Worm (Caenorhabditis elegans) whole organism, young adult: ENCODE results near the gene mdt-10.

Experiments
- B0261.1 ChIP-seq: sonication (generic microtip); optimal IDR thresholded peaks from 2 replicates; lab custom pipeline; 2016; ENCODE audit warnings: mild to moderate bottlenecking, missing genetic modification characterization, moderate library complexity, missing compliant biosample characterization
- B0336.3 ChIP-seq: fragments of 200-800 bp; sonication (Bioruptor generic); IDR thresholded peaks from 2 replicates; pipeline ENCODE4 v1.3.6; 2022; ENCODE audit warnings: missing genetic modification characterization, missing compliant biosample characterization
- C06A6.2 ChIP-seq: fragments of 200-800 bp; sonication (Bioruptor generic); conservative IDR thresholded peaks from 2 replicates; pipeline ENCODE4 v1.3.6; 2022; ENCODE audit warnings: missing genetic modification characterization, missing compliant biosample characterization
- F37B4.10 ChIP-seq: fragments of 200-800 bp; sonication (Bioruptor generic); IDR thresholded peaks from 2 replicates; pipeline ENCODE4 v1.3.6; 2022; ENCODE audit warnings: missing genetic modification characterization, missing compliant biosample characterization
- F39B2.1 ChIP-seq: fragments of 200-800 bp; sonication (Bioruptor generic); IDR thresholded peaks from 2 replicates; pipeline ENCODE4 v1.3.6; 2022; ENCODE audit warnings: missing genetic modification reagents, missing genetic modification characterization, missing compliant biosample characterization
- F49E8.2 ChIP-seq: sonication (generic microtip); optimal IDR thresholded peaks from 3 replicates; lab custom pipeline; 2017; ENCODE audit warnings: missing genetic modification characterization, mild to moderate bottlenecking, missing compliant biosample characterization, antibody characterized with exemption, moderate library complexity; ENCODE audit not compliant: insufficient read depth
- F52B5.7 ChIP-seq: sonication (generic microtip); optimal IDR thresholded peaks from 2 replicates; lab custom pipeline; 2016; ENCODE audit warnings: mild to moderate bottlenecking, missing genetic modification characterization, missing compliant biosample characterization
- K11D2.4 ChIP-seq: fragments of 200-800 bp; sonication (Bioruptor generic); IDR thresholded peaks from 2 replicates; pipeline ENCODE4 v1.3.6; 2022; ENCODE audit warnings: missing genetic modification reagents, missing genetic modification characterization, missing compliant biosample characterization
- K12H6.12 ChIP-seq: fragments of 200-800 bp; sonication (Bioruptor generic); optimal IDR thresholded peaks from 2 replicates; lab custom pipeline; 2018; ENCODE audit warnings: mild to moderate bottlenecking, missing genetic modification characterization, missing compliant biosample characterization
- T07F8.4 ChIP-seq: sonication (generic microtip); optimal IDR thresholded peaks from 2 replicates; lab custom pipeline; 2016; ENCODE audit warnings: mild to moderate bottlenecking, missing genetic modification characterization, moderate library complexity, missing compliant biosample characterization
- T26A5.8 ChIP-seq: sonication (generic microtip); optimal IDR thresholded peaks from 2 replicates; lab custom pipeline; 2016; ENCODE audit warnings: missing genetic modification characterization, missing compliant biosample characterization
- Y53F4B.3 ChIP-seq: fragments of 200-800 bp; sonication (Bioruptor generic); IDR thresholded peaks from 2 replicates; pipeline ENCODE4 v1.3.6; 2022; ENCODE audit warnings: missing genetic modification reagents, missing genetic modification characterization, missing compliant biosample characterization
- akir-1 ChIP-seq: fragments of 200-800 bp; sonication (Bioruptor generic); optimal IDR thresholded peaks from 2 replicates; lab custom pipeline; 2018; ENCODE audit warnings: mild to moderate bottlenecking, missing genetic modification characterization, moderate library complexity, missing compliant biosample characterization
- ama-1 ChIP-seq, 3 experiments: fragments of 150-350 bp in 1 of 3; sonication (generic microtip) in 2 of 3; optimal IDR thresholded peaks; 2 replicates each; lab custom pipeline; 2014 to 2018; ENCODE audit warnings: missing biosample characterization in 2 of 3, missing genetic modification characterization in 2 of 3, missing genetic modification reagents in 2 of 3
- attf-3 ChIP-seq: fragments of 200-800 bp; sonication (Bioruptor generic); conservative IDR thresholded peaks from 2 replicates; pipeline ENCODE4 v1.3.6; 2022; ENCODE audit warnings: missing genetic modification reagents, missing genetic modification characterization, missing compliant biosample characterization
- attf-5 ChIP-seq: fragments of 200-800 bp; sonication (Bioruptor generic); optimal IDR thresholded peaks from 2 replicates; lab custom pipeline; 2018; ENCODE audit warnings: mild to moderate bottlenecking, missing genetic modification characterization, missing compliant biosample characterization
- bed-2 ChIP-seq: fragments of 200-800 bp; sonication (Bioruptor generic); IDR thresholded peaks from 2 replicates; pipeline ENCODE4 v1.3.6; 2022; ENCODE audit warnings: missing genetic modification reagents, missing genetic modification characterization, missing compliant biosample characterization
- ccch-3 ChIP-seq: fragments of 200-800 bp; sonication (Bioruptor generic); optimal IDR thresholded peaks from 2 replicates; lab custom pipeline; 2018; ENCODE audit warnings: mild to moderate bottlenecking, missing genetic modification characterization, missing compliant biosample characterization
- cebp-1 ChIP-seq, 2 experiments: fragments of 200-800 bp in 1 of 2; sonication (Bioruptor generic) in 1 of 2; sonication (generic microtip) in 1 of 2; IDR thresholded peaks in 1 of 2; optimal IDR thresholded peaks in 1 of 2; 2 replicates each; pipeline versions ENCODE4 v1.3.6 to Lab custom; 2017 to 2022; ENCODE audit warnings: missing compliant biosample characterization in 2 of 2, missing genetic modification characterization in 2 of 2, mild to moderate bottlenecking in 1 of 2, missing genetic modification reagents in 1 of 2, moderate library complexity in 1 of 2
- cebp-2 ChIP-seq: fragments of 200-800 bp; sonication (Bioruptor generic); IDR thresholded peaks from 2 replicates; pipeline ENCODE4 v1.3.6; 2022; ENCODE audit warnings: missing genetic modification characterization, missing compliant biosample characterization
- ceh-100 ChIP-seq: fragments of 200-800 bp; sonication (Bioruptor generic); IDR thresholded peaks from 2 replicates; pipeline ENCODE4 v1.3.6; 2022; ENCODE audit warnings: missing genetic modification reagents, missing genetic modification characterization, missing compliant biosample characterization
- ceh-27 ChIP-seq: fragments of 200-800 bp; sonication (Bioruptor generic); optimal IDR thresholded peaks from 2 replicates; lab custom pipeline; 2018; ENCODE audit warnings: mild to moderate bottlenecking, missing genetic modification characterization, moderate library complexity, missing compliant biosample characterization
- ceh-79 ChIP-seq: sonication (generic microtip); optimal IDR thresholded peaks from 2 replicates; lab custom pipeline; 2017; ENCODE audit warnings: mild to moderate bottlenecking, missing genetic modification characterization, missing compliant biosample characterization
- dox-1 ChIP-seq: fragments of 200-800 bp; sonication (Bioruptor generic); IDR thresholded peaks from 2 replicates; pipeline ENCODE4 v1.3.6; 2022; ENCODE audit warnings: missing genetic modification reagents, missing genetic modification characterization, missing compliant biosample characterization
- ets-4 ChIP-seq: fragments of 200-800 bp; sonication (Bioruptor generic); optimal IDR thresholded peaks from 2 replicates; lab custom pipeline; 2018; ENCODE audit warnings: mild to moderate bottlenecking, missing genetic modification characterization, missing compliant biosample characterization
- gei-17 ChIP-seq: fragments of 200-800 bp; sonication (Bioruptor generic); optimal IDR thresholded peaks from 2 replicates; lab custom pipeline; 2018; ENCODE audit warnings: mild to moderate bottlenecking, missing genetic modification characterization, missing compliant biosample characterization
- let-526 ChIP-seq: fragments of 200-800 bp; sonication (Bioruptor generic); IDR thresholded peaks from 2 replicates; pipeline ENCODE4 v1.3.6; 2022; ENCODE audit warnings: missing genetic modification reagents, missing genetic modification characterization, missing compliant biosample characterization
- lin-35 ChIP-seq, 3 experiments: fragments of 150-350 bp in 2 of 3; sonication (generic microtip) in 1 of 3; optimal IDR thresholded peaks; 2 replicates each; lab custom pipeline; 2014 to 2018; ENCODE audit warnings: missing biosample characterization in 3 of 3, missing genetic modification characterization in 3 of 3, missing genetic modification reagents in 3 of 3
- madf-6 ChIP-seq: fragments of 200-800 bp; sonication (Bioruptor generic); IDR thresholded peaks from 2 replicates; pipeline ENCODE4 v1.3.6; 2022; ENCODE audit warnings: missing genetic modification reagents, missing genetic modification characterization, missing compliant biosample characterization
- mes-4 ChIP-seq: sonication (generic microtip); optimal IDR thresholded peaks from 2 replicates; lab custom pipeline; 2016; ENCODE audit warnings: missing genotype, missing genetic modification characterization, missing compliant biosample characterization
- nfya-2 ChIP-seq: fragments of 200-800 bp; sonication (Bioruptor generic); IDR thresholded peaks from 2 replicates; pipeline ENCODE4 v1.3.6; 2022; ENCODE audit warnings: missing genetic modification reagents, missing genetic modification characterization, missing compliant biosample characterization
- nfyb-1 ChIP-seq: fragments of 200-800 bp; sonication (Bioruptor generic); IDR thresholded peaks from 2 replicates; pipeline ENCODE4 v1.3.6; 2022; ENCODE audit warnings: missing genetic modification reagents, missing genetic modification characterization, missing compliant biosample characterization
- nhr-179 ChIP-seq: sonication (generic microtip); optimal IDR thresholded peaks from 2 replicates; lab custom pipeline; 2016; ENCODE audit warnings: mild to moderate bottlenecking, missing genetic modification characterization, missing compliant biosample characterization
- nhr-80 ChIP-seq: sonication (generic microtip); optimal IDR thresholded peaks from 2 replicates; lab custom pipeline; 2016; ENCODE audit warnings: missing genetic modification characterization, missing compliant biosample characterization
- nhr-90 ChIP-seq: sonication (generic microtip); optimal IDR thresholded peaks from 2 replicates; lab custom pipeline; 2016; ENCODE audit warnings: missing genotype, mild to moderate bottlenecking, missing genetic modification characterization, missing compliant biosample characterization
- pbrm-1 ChIP-seq: fragments of 200-800 bp; sonication (Bioruptor generic); IDR thresholded peaks from 2 replicates; pipeline ENCODE4 v1.3.6; 2022; ENCODE audit warnings: missing genetic modification reagents, missing genetic modification characterization, missing compliant biosample characterization
- pha-4 ChIP-seq: fragments of 150-350 bp; sonication (generic microtip); optimal IDR thresholded peaks from 2 replicates; lab custom pipeline; 2014; ENCODE audit warnings: missing biosample characterization, missing genetic modification reagents, missing genetic modification characterization
- rpc-1 ChIP-seq, 2 experiments: fragments of 150-350 bp in 1 of 2; sonication (generic microtip) in 1 of 2; optimal IDR thresholded peaks; 2 replicates each; lab custom pipeline; 2014 to 2018; ENCODE audit warnings: missing biosample characterization in 1 of 2, missing genetic modification characterization in 1 of 2, missing genetic modification reagents in 1 of 2, missing genotype in 1 of 2
- snpc-1.3 ChIP-seq: sonication (generic microtip); optimal IDR thresholded peaks from 2 replicates; lab custom pipeline; 2017; ENCODE audit warnings: missing genetic modification characterization, mild to moderate bottlenecking, missing compliant biosample characterization, antibody characterized with exemption, moderate library complexity, missing genotype, missing genetic modification reagents; ENCODE audit not compliant: insufficient read depth
- tbp1 ChIP-seq: fragments of 200-800 bp; sonication (Bioruptor generic); optimal IDR thresholded peaks from 2 replicates; lab custom pipeline; 2018; ENCODE audit warnings: mild to moderate bottlenecking, missing genetic modification characterization, missing compliant biosample characterization
- tbx-9 ChIP-seq: sonication (generic microtip); optimal IDR thresholded peaks from 2 replicates; lab custom pipeline; 2016; ENCODE audit warnings: borderline replicate concordance, missing genetic modification characterization, inconsistent platforms, missing compliant biosample characterization
- unc-130 ChIP-seq: sonication (generic microtip); optimal IDR thresholded peaks from 2 replicates; lab custom pipeline; 2016; ENCODE audit warnings: missing genetic modification reagents, missing genetic modification characterization, missing compliant biosample characterization
- unc-62 ChIP-seq: fragments of 150-350 bp; optimal IDR thresholded peaks from 2 replicates; lab custom pipeline; 2014; ENCODE audit warnings: missing biosample characterization, missing genetic modification reagents, missing genetic modification characterization
- ztf-18 ChIP-seq: sonication (generic microtip); optimal IDR thresholded peaks from 2 replicates; lab custom pipeline; 2016; ENCODE audit warnings: missing genotype, mild to moderate bottlenecking, missing genetic modification characterization, missing compliant biosample characterization
- ztf-6 ChIP-seq: fragments of 200-800 bp; sonication (Bioruptor generic); IDR thresholded peaks from 2 replicates; pipeline ENCODE4 v1.3.6; 2022; ENCODE audit warnings: missing genetic modification reagents, missing genetic modification characterization, missing compliant biosample characterization

Gene mdt-10

DNA sequence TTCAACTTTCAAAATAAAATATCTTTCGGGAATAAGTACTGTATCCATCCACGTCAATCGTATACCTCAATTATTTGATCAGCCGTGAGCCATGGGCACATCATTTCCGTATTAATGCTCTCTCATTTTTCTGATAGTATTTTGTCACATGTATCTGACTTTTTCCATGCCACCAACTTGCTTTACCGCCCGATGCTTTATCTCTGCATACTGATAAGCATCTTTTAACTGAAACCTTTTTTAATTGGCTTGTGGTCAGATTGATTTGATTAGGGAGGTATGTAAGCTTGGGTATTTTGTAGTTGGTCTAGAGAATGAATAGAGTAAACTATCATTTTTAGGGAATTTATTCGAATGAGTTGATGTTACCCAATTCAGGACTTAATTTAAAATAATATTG is 34.5 kb upstream of the mdt-10 start:
- TF ChIP-seq F49E8.2 (tag; lab: Kevin White, UChicago), result no peak
- peak; percentile 49 for TF ChIP-seq nhr-80 (tag; lab: Kevin White, UChicago)
- no peak for TF ChIP-seq C06A6.2
- TF ChIP-seq B0261.1 (tag; lab: Kevin White, UChicago), result no peak

ce11 chrII:7888759-7889158 is 33.9 kb upstream of the mdt-10 start:
- TF ChIP-seq T26A5.8, result no peak
- no peak for TF ChIP-seq nhr-90 (tag; lab: Kevin White, UChicago)
- TF ChIP-seq pbrm-1 (GFP tag; lab: Robert Waterston, UW), result no peak
- no peak for TF ChIP-seq cebp-1 (GFP tag; IDR thresholded peaks at IDR 0.05; lab: Robert Waterston, UW)
- peak; percentile 12 for TF ChIP-seq cebp-1 (tag; optimal IDR thresholded peaks at IDR 0.05; lab: Kevin White, UChicago)
- no peak for TF ChIP-seq dox-1
- no peak for TF ChIP-seq lin-35 (GFP tag; optimal IDR thresholded peaks at IDR 0.05; lab: Kevin White, UChicago)
- TF ChIP-seq ceh-100 (GFP tag; lab: Robert Waterston, UW), result no peak
- TF ChIP-seq unc-130 (GFP tag; lab: Kevin White, UChicago), result no peak
- TF ChIP-seq ets-4, result no peak
- TF ChIP-seq snpc-1.3 (tag; lab: Kevin White, UChicago), result no peak
- peak; percentile 59 for TF ChIP-seq pha-4 (tag; lab: Kevin White, UChicago)
- TF ChIP-seq ceh-27, result no peak

- TF ChIP-seq attf-5 (GFP tag; lab: Kevin White, UChicago) (peak; percentile 25), tbp1 (no peak), unc-62 (GFP tag; lab: Kevin White, UChicago) (no peak), ztf-6 (no peak), let-526 (no peak), F52B5.7 (no peak), ceh-79 (tag; lab: Kevin White, UChicago) (no peak), mes-4 (no peak), nhr-80 (tag; lab: Kevin White, UChicago) (no peak), tbx-9 (tag; lab: Kevin White, UChicago) (no peak), B0261.1 (tag; lab: Kevin White, UChicago) (no peak), cebp-2 (GFP tag; lab: Robert Waterston, UW) (no peak), nhr-179 (no peak), ets-4 (no peak), ztf-18 (tag; lab: Kevin White, UChicago) (no peak), B0336.3 (GFP tag; lab: Robert Waterston, UW) (no peak), attf-3 (no peak), ama-1 (optimal IDR thresholded peaks at IDR 0.05; lab: Kevin White, UChicago) (no peak), ama-1 (GFP tag; optimal IDR thresholded peaks at IDR 0.05; lab: Kevin White, UChicago) (no peak), F39B2.1 (GFP tag; lab: Robert Waterston, UW) (no peak), rpc-1 (optimal IDR thresholded peaks at IDR 0.05; lab: Kevin White, UChicago) (no peak), rpc-1 (tag; optimal IDR thresholded peaks at IDR 0.05; lab: Kevin White, UChicago) (no peak), nfyb-1 (peak; percentile 41; the same call in 1 of the 2 replicates), ccch-3 (no peak), Y53F4B.3 (GFP tag; lab: Robert Waterston, UW) (no peak), gei-17 (no peak), unc-130 (GFP tag; lab: Kevin White, UChicago) (no peak), akir-1 (GFP tag; lab: Kevin White, UChicago) (no peak), nfya-2 (GFP tag; lab: Robert Waterston, UW) (no peak), K11D2.4 (GFP tag; lab: Robert Waterston, UW) (no peak), F37B4.10 (no peak), bed-2 (GFP tag; lab: Robert Waterston, UW) (no peak), T07F8.4 (no peak), T26A5.8 (no peak), K12H6.12 (tag; lab: Kevin White, UChicago) (peak; percentile 58), madf-6 (GFP tag; lab: Robert Waterston, UW) (no peak)
Observed at ce11 chrII:7887295-7887694, 32.5 kb upstream of the mdt-10 start.
